Worm (Caenorhabditis elegans): ENCODE results near the gene srpa-68.

ce11 chrV:12269272-12269767 is 22.1 kb downstream of the srpa-68 start, which contains the start of gene twk-24:
- TF ChIP-seq elt-1 (tag; optimal IDR thresholded peaks at IDR 0.05), result no peak
- TF ChIP-seq unc-39 (tag; optimal IDR thresholded peaks at IDR 0.05), result no peak
- no peak for TF ChIP-seq skn-1 (tag; optimal IDR thresholded peaks at IDR 0.05)
- TF ChIP-seq mdl-1 (tag; optimal IDR thresholded peaks at IDR 0.05), result no peak
- TF ChIP-seq mab-5 (tag; optimal IDR thresholded peaks at IDR 0.05), result no peak
- TF ChIP-seq peb-1 (tag; optimal IDR thresholded peaks at IDR 0.05), result no peak
- TF ChIP-seq ama-1 (optimal IDR thresholded peaks at IDR 0.05), result no peak
- no peak for TF ChIP-seq gmeb-1 (tag; optimal IDR thresholded peaks at IDR 0.05)
- TF ChIP-seq nhr-11 (tag; optimal IDR thresholded peaks at IDR 0.05), result no peak
- no peak for TF ChIP-seq alr-1 (tag; optimal IDR thresholded peaks at IDR 0.05)

Data from whole organism, L2 larva.